Worm (Caenorhabditis elegans): ENCODE results near the gene sdf-9.

DNA sequence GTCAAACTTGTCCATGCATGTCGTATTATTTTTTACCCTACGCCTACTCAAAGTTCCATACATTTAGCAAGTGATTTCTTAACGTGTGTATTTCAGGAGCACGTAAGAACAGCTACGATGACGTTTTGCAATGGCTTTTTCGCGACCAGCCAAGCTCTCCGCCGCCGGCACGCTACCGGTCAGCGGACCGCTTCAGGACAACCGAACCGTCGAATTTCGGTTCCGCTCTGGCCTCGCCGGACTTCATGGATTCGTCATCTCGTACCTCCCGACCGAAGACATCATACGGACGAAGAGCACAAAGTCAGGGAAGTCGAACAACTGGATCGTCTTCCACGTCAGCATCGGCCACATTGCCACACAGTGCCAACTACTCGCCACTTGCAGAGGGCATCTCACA, 14.4 kb upstream of the sdf-9 start:
- TF ChIP-seq nhr-10 (tag; optimal IDR thresholded peaks at IDR 0.05) (no peak), F13H6.1 (tag; optimal IDR thresholded peaks at IDR 0.05) (no peak), snpc-4 (tag; optimal IDR thresholded peaks at IDR 0.05) (no peak), aly-2 (tag; optimal IDR thresholded peaks at IDR 0.05) (no peak), mbf-1 (tag; optimal IDR thresholded peaks at IDR 0.05) (no peak), mdl-1 (tag; optimal IDR thresholded peaks at IDR 0.05) (no peak)
